Worm (Caenorhabditis elegans) whole organism, young adult: ENCODE measurements around the gene ins-4.

Experiments used
- C06A6.2 ChIP-seq: fragments of 200-800 bp; sonication (Bioruptor generic); conservative IDR thresholded peaks from 2 replicates; pipeline ENCODE4 v1.3.6; 2022; ENCODE audit warnings: missing genetic modification characterization, missing compliant biosample characterization
- ama-1 ChIP-seq, 3 experiments: fragments of 150-350 bp in 1 of 3; sonication (generic microtip) in 2 of 3; optimal IDR thresholded peaks; 2 replicates each; lab custom pipeline; 2014 to 2018; ENCODE audit warnings: missing biosample characterization in 2 of 3, missing genetic modification characterization in 2 of 3, missing genetic modification reagents in 2 of 3
- atf-7 ChIP-seq: sonication (generic microtip); optimal IDR thresholded peaks from 2 replicates; lab custom pipeline; 2017; ENCODE audit warnings: mild to moderate bottlenecking, missing genetic modification characterization, missing compliant biosample characterization
- attf-6 ChIP-seq: fragments of 200-800 bp; sonication (Bioruptor generic); IDR thresholded peaks from 2 replicates; pipeline ENCODE4 v1.3.6; 2022; ENCODE audit warnings: missing genetic modification reagents, missing genetic modification characterization, missing compliant biosample characterization
- hlh-26 ChIP-seq: fragments of 200-800 bp; sonication (Bioruptor generic); conservative IDR thresholded peaks from 2 replicates; pipeline ENCODE4 v1.3.6; 2022; ENCODE audit warnings: missing genetic modification reagents, missing genetic modification characterization, missing compliant biosample characterization
- lsy-27 ChIP-seq: sonication (generic microtip); optimal IDR thresholded peaks from 2 replicates; lab custom pipeline; 2017; ENCODE audit warnings: missing genetic modification characterization, mild to moderate bottlenecking, missing compliant biosample characterization, antibody characterized with exemption, missing genotype, borderline replicate concordance; ENCODE audit not compliant: insufficient read depth
- mel-28 ChIP-seq: sonication (generic microtip); optimal IDR thresholded peaks from 2 replicates; lab custom pipeline; 2016; ENCODE audit warnings: borderline replicate concordance, mild to moderate bottlenecking, missing genetic modification characterization, missing compliant biosample characterization

DNA sequence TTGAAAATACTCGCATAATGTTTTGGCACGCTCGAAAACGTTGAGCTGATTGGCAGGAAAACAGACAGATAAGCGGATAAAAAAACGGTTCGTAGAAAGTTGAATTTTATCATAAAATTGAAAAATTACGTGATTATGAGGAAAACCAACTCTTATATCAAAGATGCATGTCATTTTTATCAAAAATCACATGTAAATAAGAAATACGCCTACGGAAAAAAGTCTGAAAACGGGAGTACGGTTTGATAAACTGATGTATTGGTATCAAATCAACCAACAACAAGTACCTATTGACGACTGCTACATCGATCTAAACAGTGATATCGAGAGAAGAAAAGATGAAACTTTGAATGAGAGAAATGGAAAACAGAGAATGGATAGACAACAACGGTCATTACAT, 29.5 kb downstream of the ins-4 start:
- TF ChIP-seq C06A6.2 (GFP tag; lab: Robert Waterston, UW) (no peak), attf-6 (GFP tag; lab: Robert Waterston, UW) (no peak), mel-28 (tag; lab: Kevin White, UChicago) (no peak), ama-1 (optimal IDR thresholded peaks at IDR 0.05; lab: Kevin White, UChicago) (no peak), ama-1 (GFP tag; optimal IDR thresholded peaks at IDR 0.05; lab: Kevin White, UChicago) (no peak), hlh-26 (no peak), lsy-27 (no peak), atf-7 (no peak)
